Worm (Caenorhabditis elegans) whole organism, L4/young adult: Measurements from ENCODE around the gene C33G3.4.

Source experiments
- W03F9.2 ChIP-seq: fragments of 150-350 bp; optimal IDR thresholded peaks from 2 replicates; lab custom pipeline; 2014; ENCODE audit warnings: missing biosample characterization, missing genetic modification characterization
- dao-5 ChIP-seq: sonication (generic microtip); optimal IDR thresholded peaks from 2 replicates; lab custom pipeline; 2016; ENCODE audit warnings: missing genotype, missing genetic modification characterization, moderate library complexity, missing compliant biosample characterization
- him-1 ChIP-seq: sonication (generic microtip); optimal IDR thresholded peaks from 2 replicates; lab custom pipeline; 2016; ENCODE audit warnings: missing genotype, missing genetic modification reagents, missing genetic modification characterization, missing compliant biosample characterization

ce11 chrX:14085208-14085607 lies 14.2 kb downstream of the C33G3.4 start, which contains the start of gene F16B12.1:
- no peak for TF ChIP-seq dao-5 (tag; lab: Kevin White, UChicago)
- TF ChIP-seq him-1, result no peak
- no peak for TF ChIP-seq W03F9.2 (tag; lab: Kevin White, UChicago)
